Worm (Caenorhabditis elegans): Measurements from ENCODE around the gene str-123.

Gene str-123

ce11 chrX:12834848-12835247, 44.7 kb downstream of the str-123 start:
- TF ChIP-seq W03F9.2 (tag; optimal IDR thresholded peaks at IDR 0.05) (no peak), dao-5 (tag; optimal IDR thresholded peaks at IDR 0.05) (no peak), him-1 (tag; optimal IDR thresholded peaks at IDR 0.05) (no peak)
